Worm (Caenorhabditis elegans) whole organism, dauer: ENCODE results near the gene bath-31.

Experiments used
- unc-62 ChIP-seq: sonication (generic microtip); optimal IDR thresholded peaks from 2 replicates; lab custom pipeline; 2017; ENCODE audit warnings: missing biosample characterization, missing genetic modification reagents, missing genetic modification characterization

The bath-31 gene

DNA sequence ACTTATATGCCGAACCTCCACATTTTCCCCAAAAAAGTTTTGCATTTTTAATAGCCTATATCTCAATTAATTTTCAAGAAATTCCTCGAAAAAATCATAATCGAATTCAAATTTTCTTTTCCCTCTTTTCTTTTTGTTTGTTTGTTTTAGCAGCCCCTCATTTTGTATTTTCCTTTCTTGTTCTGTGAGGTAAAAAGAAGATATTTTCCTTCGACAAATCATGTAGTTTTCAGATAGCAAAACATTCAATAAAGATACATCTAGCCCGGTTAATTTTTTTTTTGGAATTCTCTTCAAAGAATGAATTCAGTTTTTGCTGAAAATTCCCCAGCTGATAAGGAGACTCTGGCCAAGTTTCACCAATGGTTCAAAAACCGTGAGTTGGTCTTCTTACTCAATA lies 43.9 kb downstream of the bath-31 start, which contains the start of gene T24E12.3:
TSS of gene T24E12.3 (plus strand) at position 301 of the 400 bp plus-strand sequence.
- no peak for TF ChIP-seq unc-62

DNA sequence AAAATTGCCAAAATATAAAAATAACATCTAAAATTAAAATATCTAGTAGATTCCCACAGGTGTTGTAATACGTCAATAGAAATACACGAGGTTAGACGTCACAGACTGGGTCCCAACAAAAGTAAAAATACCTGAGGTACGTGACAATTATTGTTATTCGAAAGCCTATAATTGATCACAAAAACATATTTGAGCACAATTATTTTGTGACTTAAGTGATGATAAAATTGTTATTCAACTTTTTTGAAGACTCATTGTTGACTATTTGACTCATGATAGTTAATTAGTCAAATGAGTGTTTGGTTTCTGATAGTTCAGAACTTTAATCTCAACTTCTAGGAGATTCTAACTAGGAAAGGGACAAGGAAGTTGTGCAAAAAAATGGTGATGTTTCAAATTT lies 46.0 kb downstream of the bath-31 start:
- no peak for TF ChIP-seq unc-62

ce11 chrII:3779463-3779862 lies 47.7 kb downstream of the bath-31 start, which contains the start of gene T24E12.11:
Gene T24E12.11 (minus strand): TSS chrII:3779563.
- no peak for TF ChIP-seq unc-62

DNA sequence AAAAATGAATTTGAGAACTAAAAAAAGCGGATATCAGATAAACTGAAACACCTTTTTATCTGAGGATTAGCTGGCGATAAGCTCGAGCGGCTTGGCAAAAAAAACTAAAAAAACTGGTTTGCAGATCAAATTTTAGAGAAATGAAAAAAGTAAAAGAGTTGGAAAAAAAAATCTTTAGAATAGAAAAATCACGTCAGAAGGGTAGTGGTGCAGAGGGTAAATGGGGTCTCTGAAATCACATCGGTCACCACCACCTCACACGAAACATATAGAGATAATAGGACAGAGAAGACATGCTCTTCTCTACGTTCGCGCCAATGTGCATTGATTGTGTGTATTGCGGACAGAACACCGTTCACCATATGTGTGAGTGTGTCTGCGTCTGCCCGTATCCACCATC lies 49.5 kb downstream of the bath-31 start:
- TF ChIP-seq unc-62: no peak

DNA sequence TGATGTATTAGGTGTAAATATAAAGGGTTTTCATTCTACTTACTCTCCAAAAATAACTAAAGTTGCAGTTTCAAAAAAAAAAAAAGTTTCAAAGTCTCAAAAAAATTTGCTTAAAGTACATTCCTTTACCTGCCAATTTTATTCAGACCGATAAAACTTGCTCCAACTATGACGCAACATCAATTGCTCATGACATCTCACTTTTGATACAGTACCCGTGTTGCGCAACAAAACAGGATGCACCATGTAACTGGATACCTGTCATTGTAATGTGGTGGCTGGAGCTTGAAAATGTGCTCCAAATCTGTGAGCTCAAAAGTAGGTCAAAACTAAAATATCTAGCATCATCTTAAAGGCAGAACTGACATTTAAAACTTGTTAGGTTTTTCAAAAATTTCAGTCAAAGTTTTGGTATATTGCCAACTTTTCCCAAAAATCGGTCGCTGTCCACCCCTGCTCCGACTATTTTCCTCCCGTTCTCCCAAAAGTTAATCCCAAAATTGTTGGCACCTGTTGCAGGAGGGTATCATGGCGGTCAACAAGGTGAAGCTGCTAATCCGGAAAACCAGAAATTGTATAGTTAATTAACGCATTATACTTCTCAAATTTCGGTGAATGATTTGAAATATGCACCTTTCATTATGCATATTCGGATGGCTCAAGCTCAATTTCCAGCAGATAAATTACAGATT lies 50.7 kb downstream of the bath-31 start, which contains the start of gene T24E12.2:
TSS of gene T24E12.2 (plus strand) at position 642 of the 692 bp plus-strand sequence.
- no peak for TF ChIP-seq unc-62
